Fruit fly (Drosophila melanogaster) whole organism, embryonic: Measurements from ENCODE around the gene CG8319.
A peak's percentile ranks its signal among the peaks of the same experiment; 100 is the strongest.

ENCODE experiments used
- Atf3 ChIP-seq: fragments of 200-800 bp; sonication (Bioruptor generic); optimal IDR thresholded peaks from 3 replicates; lab custom pipeline; 2016; ENCODE audit warnings: missing biosample characterization, missing genetic modification characterization
- B-H2 ChIP-seq: fragments of 200-800 bp; sonication (Bioruptor generic); optimal IDR thresholded peaks from 2 replicates; lab custom pipeline; 2018; ENCODE audit warnings: missing biosample characterization, mild to moderate bottlenecking, missing genetic modification characterization
- CG10209 ChIP-seq: fragments of 200-800 bp; sonication (Bioruptor generic); optimal IDR thresholded peaks from 3 replicates; lab custom pipeline; 2017; ENCODE audit warnings: missing biosample characterization, mild to moderate bottlenecking, missing genetic modification characterization, missing genetic modification reagents
- CG10543 ChIP-seq: fragments of 200-800 bp; sonication (Bioruptor generic); optimal IDR thresholded peaks from 3 replicates; lab custom pipeline; 2017; ENCODE audit warnings: missing biosample characterization, mild to moderate bottlenecking, missing genetic modification characterization, moderate library complexity
- CG11398 ChIP-seq: fragments of 200-800 bp; sonication (Bioruptor generic); optimal IDR thresholded peaks from 2 replicates; lab custom pipeline; 2016; ENCODE audit warnings: missing biosample characterization, missing genetic modification characterization
- CG11723 ChIP-seq: fragments of 200-800 bp; sonication (Bioruptor generic); optimal IDR thresholded peaks from 2 replicates; lab custom pipeline; 2017; ENCODE audit warnings: missing biosample characterization, mild to moderate bottlenecking, missing genetic modification characterization
- CG12071 ChIP-seq: fragments of 200-800 bp; sonication (Bioruptor generic); optimal IDR thresholded peaks from 3 replicates; lab custom pipeline; 2018; ENCODE audit warnings: missing biosample characterization, mild to moderate bottlenecking, missing genetic modification characterization
- CG12236 ChIP-seq: fragments of 200-800 bp; sonication (Bioruptor generic); optimal IDR thresholded peaks from 2 replicates; lab custom pipeline; 2016; ENCODE audit warnings: missing biosample characterization, missing genetic modification characterization
- CG1233 ChIP-seq: fragments of 200-800 bp; sonication (Bioruptor generic); optimal IDR thresholded peaks from 4 replicates; lab custom pipeline; 2018; ENCODE audit warnings: missing biosample characterization, mild to moderate bottlenecking, missing genetic modification characterization
- CG15011 ChIP-seq: fragments of 200-800 bp; sonication (Bioruptor generic); optimal IDR thresholded peaks from 3 replicates; lab custom pipeline; 2018; ENCODE audit warnings: missing biosample characterization, mild to moderate bottlenecking, missing genetic modification characterization
- CG17186 ChIP-seq: fragments of 200-800 bp; sonication (Bioruptor generic); optimal IDR thresholded peaks from 3 replicates; lab custom pipeline; 2017; ENCODE audit warnings: missing biosample characterization, missing genetic modification reagents, missing genetic modification characterization
- CG17612 ChIP-seq: fragments of 200-800 bp; sonication (Bioruptor generic); IDR thresholded peaks from 2 replicates; pipeline ENCODE4 v1.3.6; 2022; ENCODE audit warnings: missing biosample characterization, missing genetic modification characterization
- CG17829 ChIP-seq: fragments of 200-800 bp; optimal IDR thresholded peaks from 2 replicates; lab custom pipeline; 2019; ENCODE audit warnings: missing biosample characterization, mild to moderate bottlenecking, missing genetic modification characterization, moderate library complexity
- CG18619 ChIP-seq: fragments of 200-800 bp; sonication (Bioruptor generic); optimal IDR thresholded peaks from 3 replicates; lab custom pipeline; 2017; ENCODE audit warnings: missing biosample characterization, mild to moderate bottlenecking, missing genetic modification characterization
- CG2199 ChIP-seq: fragments of 200-800 bp; sonication (Bioruptor generic); IDR thresholded peaks from 3 replicates; pipeline ENCODE4 v1.3.6; 2022; ENCODE audit warnings: missing biosample characterization, missing genetic modification characterization
- CG3726 ChIP-seq: fragments of 200-800 bp; sonication (Bioruptor generic); IDR thresholded peaks from 3 replicates; pipeline ENCODE4, ENCODE4 v1.3.6; 2022; ENCODE audit warnings: missing biosample characterization, missing genetic modification characterization
- CG6175 ChIP-seq: fragments of 200-800 bp; sonication (Bioruptor generic); IDR thresholded peaks from 3 replicates; pipeline ENCODE4 v1.3.6; 2022; ENCODE audit warnings: missing biosample characterization, missing genetic modification characterization
- CG6254 ChIP-seq: fragments of 200-800 bp; sonication (Bioruptor generic); optimal IDR thresholded peaks from 3 replicates; lab custom pipeline; 2017; ENCODE audit warnings: mild to moderate bottlenecking, missing biosample characterization, missing genetic modification reagents, missing genetic modification characterization
- CG6813 ChIP-seq: fragments of 200-800 bp; sonication (Bioruptor generic); optimal IDR thresholded peaks from 2 replicates; lab custom pipeline; 2017; ENCODE audit warnings: missing biosample characterization, missing genetic modification characterization, mild to moderate bottlenecking, moderate library complexity, missing genetic modification reagents
- CG8388 ChIP-seq: fragments of 200-800 bp; sonication (Bioruptor generic); optimal IDR thresholded peaks from 2 replicates; lab custom pipeline; 2019; ENCODE audit warnings: missing biosample characterization, mild to moderate bottlenecking, missing genetic modification characterization, moderate library complexity
- CG8944 ChIP-seq: fragments of 200-800 bp; sonication (Bioruptor generic); optimal IDR thresholded peaks from 3 replicates; lab custom pipeline; 2016; ENCODE audit warnings: missing biosample characterization, missing genetic modification characterization
- CG9609 ChIP-seq: fragments of 200-800 bp; sonication (Bioruptor generic); optimal IDR thresholded peaks from 3 replicates; lab custom pipeline; 2016; ENCODE audit warnings: missing biosample characterization, missing genetic modification characterization
- CTCF ChIP-seq: fragments of 200-800 bp; sonication (Bioruptor generic); optimal IDR thresholded peaks from 2 replicates; lab custom pipeline; 2017; ENCODE audit warnings: missing biosample characterization, mild to moderate bottlenecking, missing genetic modification characterization, moderate library complexity
- D19A ChIP-seq: fragments of 200-800 bp; optimal IDR thresholded peaks from 3 replicates; lab custom pipeline; 2019; ENCODE audit warnings: missing biosample characterization, mild to moderate bottlenecking, missing genetic modification characterization, moderate library complexity
- Deaf1 ChIP-seq: fragments of 200-800 bp; optimal IDR thresholded peaks from 3 replicates; lab custom pipeline; 2019; ENCODE audit warnings: missing biosample characterization, mild to moderate bottlenecking, missing genetic modification characterization, moderate library complexity
- Ets65A ChIP-seq: fragments of 200-800 bp; sonication (Bioruptor generic); peaks from one replicate; lab custom pipeline; 2016; ENCODE audit warnings: missing biosample characterization, missing genetic modification characterization
- Lhr ChIP-seq: fragments of 200-800 bp; sonication (Bioruptor generic); optimal IDR thresholded peaks from 3 replicates; lab custom pipeline; 2017; ENCODE audit warnings: mild to moderate bottlenecking, missing biosample characterization, missing genetic modification reagents, missing genetic modification characterization
- MBD-R2 ChIP-seq: fragments of 200-800 bp; sonication (Bioruptor generic); IDR thresholded peaks from 2 replicates; pipeline ENCODE4 v1.3.6; 2022; ENCODE audit warnings: missing biosample characterization, missing genetic modification characterization
- Mad ChIP-seq: fragments of 200-800 bp; sonication (Bioruptor generic); optimal IDR thresholded peaks from 2 replicates; lab custom pipeline; 2016; ENCODE audit warnings: missing biosample characterization, missing genetic modification characterization
- NK7.1 ChIP-seq: fragments of 200-800 bp; sonication (Bioruptor generic); optimal IDR thresholded peaks from 3 replicates; lab custom pipeline; 2016; ENCODE audit warnings: missing biosample characterization, missing genetic modification characterization
- ac ChIP-seq: fragments of 200-800 bp; sonication (Bioruptor generic); optimal IDR thresholded peaks from 3 replicates; lab custom pipeline; 2017; ENCODE audit warnings: missing biosample characterization, mild to moderate bottlenecking, missing genetic modification characterization
- ap ChIP-seq: fragments of 200-800 bp; sonication (Bioruptor generic); IDR thresholded peaks from 2 replicates; pipeline ENCODE4 v1.3.6; 2022; ENCODE audit warnings: missing biosample characterization, missing genetic modification characterization
- ara ChIP-seq: fragments of 200-800 bp; sonication (Bioruptor generic); IDR thresholded peaks from 2 replicates; pipeline ENCODE4 v1.3.6; 2022; ENCODE audit warnings: missing biosample characterization, missing genetic modification characterization
- bab2 ChIP-seq: fragments of 200-800 bp; sonication (Bioruptor generic); optimal IDR thresholded peaks from 2 replicates; lab custom pipeline; 2016; ENCODE audit warnings: missing biosample characterization, missing genetic modification characterization
- bbx ChIP-seq: fragments of 200-800 bp; sonication (Bioruptor generic); IDR thresholded peaks from 2 replicates; pipeline ENCODE4 v1.3.6; 2022; ENCODE audit warnings: missing biosample characterization, missing genetic modification characterization; ENCODE audit not compliant: partially characterized antibody
- btn ChIP-seq: fragments of 200-800 bp; sonication (Bioruptor generic); optimal IDR thresholded peaks from 2 replicates; lab custom pipeline; 2016; ENCODE audit warnings: missing biosample characterization, missing genetic modification characterization
- cg ChIP-seq: fragments of 200-800 bp; sonication (Bioruptor generic); optimal IDR thresholded peaks from 3 replicates; lab custom pipeline; 2019; ENCODE audit warnings: missing biosample characterization, mild to moderate bottlenecking, missing genetic modification characterization, moderate library complexity
- dmrt99B ChIP-seq: fragments of 200-800 bp; sonication (Bioruptor generic); optimal IDR thresholded peaks from 2 replicates; lab custom pipeline; 2018; ENCODE audit warnings: missing biosample characterization, mild to moderate bottlenecking, missing genetic modification characterization, moderate library complexity
- ftz-f1 ChIP-seq: fragments of 200-800 bp; sonication (Bioruptor generic); optimal IDR thresholded peaks from 2 replicates; lab custom pipeline; 2016; ENCODE audit warnings: missing biosample characterization, missing genetic modification characterization
- fu2 ChIP-seq: fragments of 200-800 bp; sonication (Bioruptor generic); optimal IDR thresholded peaks from 2 replicates; lab custom pipeline; 2016; ENCODE audit warnings: missing biosample characterization, missing genetic modification characterization
- gfzf ChIP-seq: fragments of 200-800 bp; sonication (Bioruptor generic); optimal IDR thresholded peaks from 2 replicates; lab custom pipeline; 2016; ENCODE audit warnings: missing biosample characterization, mild to moderate bottlenecking, missing genetic modification characterization, moderate library complexity
- gro ChIP-seq: fragments of 200-800 bp; sonication (Bioruptor generic); optimal IDR thresholded peaks from 2 replicates; lab custom pipeline; 2016; ENCODE audit warnings: missing biosample characterization, missing genetic modification characterization
- hkb ChIP-seq, 2 experiments: fragments of 200-800 bp in 1 of 2; fragments of >200 bp in 1 of 2; sonication (Bioruptor generic) in 1 of 2; IDR thresholded peaks in 1 of 2; optimal IDR thresholded peaks in 1 of 2; 2 replicates each; pipeline versions ENCODE4 v1.3.6 to Lab custom; 2017 to 2022; ENCODE audit warnings: missing biosample characterization in 1 of 2, missing genetic modification characterization in 1 of 2
- lov ChIP-seq, 2 experiments: fragments of 200-800 bp in 1 of 2; fragments of >200 bp in 1 of 2; sonication (Bioruptor generic) in 1 of 2; IDR thresholded peaks in 1 of 2; optimal IDR thresholded peaks in 1 of 2; 2 replicates in 1 of 2; 3 replicates in 1 of 2; pipeline versions ENCODE4 v1.3.6 to Lab custom; 2017 to 2022; ENCODE audit warnings: missing biosample characterization in 1 of 2, missing genetic modification characterization in 1 of 2
- luna ChIP-seq: fragments of 200-800 bp; sonication (Bioruptor generic); optimal IDR thresholded peaks from 2 replicates; lab custom pipeline; 2016; ENCODE audit warnings: missing biosample characterization, missing genetic modification characterization
- p53 ChIP-seq: fragments of 200-800 bp; sonication (Bioruptor generic); optimal IDR thresholded peaks from 2 replicates; lab custom pipeline; 2016; ENCODE audit warnings: missing biosample characterization, missing genetic modification characterization
- pita ChIP-seq: fragments of 200-800 bp; sonication (Bioruptor generic); optimal IDR thresholded peaks from 2 replicates; lab custom pipeline; 2017; ENCODE audit warnings: missing biosample characterization, mild to moderate bottlenecking, missing genetic modification characterization
- sna ChIP-seq: fragments of 200-800 bp; sonication (Bioruptor generic); IDR thresholded peaks from 2 replicates; pipeline ENCODE4 v1.3.6; 2022; ENCODE audit warnings: missing biosample characterization, missing genetic modification characterization; ENCODE audit not compliant: partially characterized antibody
- sob ChIP-seq: fragments of 200-800 bp; sonication (Bioruptor generic); IDR thresholded peaks from 2 replicates; pipeline ENCODE4 v1.3.6; 2022; ENCODE audit warnings: missing biosample characterization, missing genetic modification characterization
- ttk ChIP-seq: fragments of 200-800 bp; sonication (Bioruptor generic); IDR thresholded peaks from 2 replicates; pipeline ENCODE4 v2.1.2; 2022; ENCODE audit warnings: missing biosample characterization, missing genetic modification characterization
- zen2 ChIP-seq: fragments of 200-800 bp; sonication (Bioruptor generic); IDR thresholded peaks from 3 replicates; pipeline ENCODE4 v1.3.6; 2022; ENCODE audit warnings: missing biosample characterization, missing genetic modification characterization; ENCODE audit not compliant: partially characterized antibody

The CG8319 gene

DNA sequence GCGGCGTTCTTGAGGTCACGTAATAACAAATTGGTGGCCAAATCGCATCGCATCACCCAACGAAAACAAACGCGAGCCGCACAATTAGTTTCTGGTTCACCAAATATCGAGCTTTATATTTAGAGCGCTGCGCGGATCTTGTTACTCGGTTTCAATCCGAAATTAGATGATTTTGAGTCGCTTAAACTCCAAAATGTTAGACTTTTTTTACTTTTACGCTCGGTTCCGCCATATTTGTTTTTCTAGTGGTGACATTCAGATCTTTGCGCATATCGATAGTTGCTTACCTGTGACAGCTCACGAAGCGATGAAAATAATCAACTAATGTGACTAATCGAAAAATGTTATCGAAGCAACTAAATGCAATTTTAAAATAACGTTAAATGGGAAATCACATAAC lies 10.2 kb downstream of the CG8319 start, which contains the start of gene Scm:
Gene Scm, minus strand, starts transcription at position 251 of the 400 bp plus-strand sequence.
- no peak for TF ChIP-seq btn (GFP tag; lab: Kevin White, UChicago)
- TF ChIP-seq luna (GFP tag; lab: Kevin White, UChicago): no peak
- TF ChIP-seq CG11398 (GFP tag; lab: Kevin White, UChicago): peak; percentile 4
- TF ChIP-seq CG2199 (GFP tag; lab: Robert Waterston, UW): no peak
- peak; percentile 50 for TF ChIP-seq CG17829 (tag; lab: Kevin White, UChicago)
- TF ChIP-seq CG18619 (GFP tag; lab: Kevin White, UChicago): no peak
- no peak for TF ChIP-seq Mad
- no peak for TF ChIP-seq CG6813 (GFP tag; lab: Kevin White, UChicago)
- TF ChIP-seq dmrt99B (tag; lab: Kevin White, UChicago): no peak
- TF ChIP-seq CG17186 (GFP tag; lab: Kevin White, UChicago): peak; percentile 85
- peak; percentile 75 for TF ChIP-seq MBD-R2 (GFP tag; lab: Robert Waterston, UW)
- TF ChIP-seq ac (GFP tag; lab: Kevin White, UChicago): no peak
- no peak for TF ChIP-seq CG12071 (GFP tag; lab: Kevin White, UChicago)
- peak; percentile 19 for TF ChIP-seq gro (GFP tag; lab: Kevin White, UChicago)
- peak; percentile 89 for TF ChIP-seq zen2 (GFP tag; lab: Robert Waterston, UW)
- TF ChIP-seq NK7.1 (GFP tag; lab: Kevin White, UChicago): no peak
- no peak for TF ChIP-seq CG15011 (GFP tag; lab: Kevin White, UChicago)
- TF ChIP-seq CG17612 (GFP tag; lab: Robert Waterston, UW): no peak
- TF ChIP-seq CG10543 (GFP tag; lab: Kevin White, UChicago): no peak
- no peak for TF ChIP-seq pita (GFP tag; lab: Kevin White, UChicago)
- TF ChIP-seq ttk: no peak
- TF ChIP-seq gfzf: peak; percentile 37
- no peak for TF ChIP-seq fu2 (GFP tag; lab: Kevin White, UChicago)
- TF ChIP-seq ap (GFP tag; lab: Robert Waterston, UW): no peak
- TF ChIP-seq Atf3 (GFP tag; lab: Kevin White, UChicago): no peak
- TF ChIP-seq CG6175 (GFP tag; lab: Robert Waterston, UW): no peak
- TF ChIP-seq hkb (optimal IDR thresholded peaks at IDR 0.05; lab: Kevin White, UChicago): no peak
- TF ChIP-seq hkb (GFP tag; IDR thresholded peaks at IDR 0.05; lab: Robert Waterston, UW): no peak
- TF ChIP-seq B-H2 (GFP tag; lab: Kevin White, UChicago): no peak
- TF ChIP-seq D19A (tag; lab: Kevin White, UChicago): no peak
- peak; percentile 6 for TF ChIP-seq ftz-f1 (GFP tag; lab: Kevin White, UChicago)
- TF ChIP-seq CG10209: no peak
- no peak for TF ChIP-seq ara (GFP tag; lab: Robert Waterston, UW)
- no peak for TF ChIP-seq CG3726 (GFP tag; lab: Robert Waterston, UW)
- TF ChIP-seq CG11723: no peak
- no peak for TF ChIP-seq CG8944
- no peak for TF ChIP-seq CG1233 (GFP tag; lab: Kevin White, UChicago)
- TF ChIP-seq Ets65A: no peak
- TF ChIP-seq CTCF (GFP tag; lab: Kevin White, UChicago): no peak
- no peak for TF ChIP-seq lov (optimal IDR thresholded peaks at IDR 0.05; lab: Kevin White, UChicago)
- no peak for TF ChIP-seq lov (GFP tag; IDR thresholded peaks at IDR 0.05; lab: Robert Waterston, UW)
- no peak for TF ChIP-seq Lhr
- TF ChIP-seq CG9609 (GFP tag; lab: Kevin White, UChicago): no peak
- TF ChIP-seq sob: no peak
- peak; percentile 25 for TF ChIP-seq Deaf1 (tag; lab: Kevin White, UChicago)
- no peak for TF ChIP-seq cg (GFP tag; lab: Kevin White, UChicago)
- no peak for TF ChIP-seq bab2 (GFP tag; lab: Kevin White, UChicago)
- TF ChIP-seq CG8388 (GFP tag; lab: Kevin White, UChicago): no peak
- peak; percentile 95 for TF ChIP-seq bbx
- no peak for TF ChIP-seq CG6254 (GFP tag; lab: Kevin White, UChicago)
- no peak for TF ChIP-seq CG12236 (GFP tag; lab: Kevin White, UChicago)
- TF ChIP-seq p53 (GFP tag; lab: Kevin White, UChicago): no peak
- TF ChIP-seq sna (GFP tag; lab: Robert Waterston, UW): peak; percentile 95
